Fruit fly (Drosophila melanogaster): ENCODE data around the gene glec.

Gene glec

dm6 chr3R:21838505-21838956 lies 17.5 kb downstream of the glec start (continued):
- TF ChIP-seq al (GFP tag; IDR thresholded peaks at IDR 0.05) (no peak), ranshi (GFP tag; IDR thresholded peaks at IDR 0.05) (0 out of 2 replicates have a peak, but pooled peaks have one; percentile 11), CG8765 (GFP tag; IDR thresholded peaks at IDR 0.05) (no peak), bbx (GFP tag; IDR thresholded peaks at IDR 0.05; ENCODE audit: partially characterized antibody) (no peak), chif (GFP tag; optimal IDR thresholded peaks at IDR 0.05) (peak; percentile 29 to 63), ewg (GFP tag; optimal IDR thresholded peaks at IDR 0.05) (peak; percentile 23), CG31441 (GFP tag; IDR thresholded peaks at IDR 0.05) (peak; percentile 56; the same call in 1 of the 2 replicates), lbe (GFP tag; optimal IDR thresholded peaks at IDR 0.05) (peak; percentile 24), Ets65A (GFP tag) (peak; percentile 73), H2.0 (GFP tag; IDR thresholded peaks at IDR 0.05) (no peak), CG32532 (GFP tag; IDR thresholded peaks at IDR 0.05) (no peak), twi (tag; optimal IDR thresholded peaks at IDR 0.05) (no peak), dmrt11E (tag; optimal IDR thresholded peaks at IDR 0.05) (peak; percentile 16), CG15269 (tag; optimal IDR thresholded peaks at IDR 0.05) (peak; percentile 36), Doc2 (GFP tag; IDR thresholded peaks at IDR 0.05) (no peak), H15 (GFP tag; IDR thresholded peaks at IDR 0.05) (no peak), CG16863 (GFP tag; optimal IDR thresholded peaks at IDR 0.05) (peak; percentile 18), bigmax (GFP tag; optimal IDR thresholded peaks at IDR 0.05) (no peak), bab2 (GFP tag; optimal IDR thresholded peaks at IDR 0.05) (no peak), fd3F (GFP tag; optimal IDR thresholded peaks at IDR 0.05) (no peak), wor (GFP tag; IDR thresholded peaks at IDR 0.05) (no peak), h (optimal IDR thresholded peaks at IDR 0.05) (no peak), gce (GFP tag; IDR thresholded peaks at IDR 0.05) (no peak), sisA (GFP tag; IDR thresholded peaks at IDR 0.05) (no peak; the same call in 1 of the 2 replicates), CG17829 (tag; optimal IDR thresholded peaks at IDR 0.05) (peak; percentile 24), wek (GFP tag; optimal IDR thresholded peaks at IDR 0.05) (no peak), CG1647 (GFP tag; optimal IDR thresholded peaks at IDR 0.05) (peak; percentile 7), eve (GFP tag; optimal IDR thresholded peaks at IDR 0.05) (peak in 1 of 2 experiments; percentile 83), CG11504 (tag; optimal IDR thresholded peaks at IDR 0.05) (peak; percentile 59)

dm6 chr3R:21837069-21837977 lies 18.7 kb downstream of the glec start:
- no peak for TF ChIP-seq insv (GFP tag; optimal IDR thresholded peaks at IDR 0.05)
- TF ChIP-seq unpg (GFP tag; optimal IDR thresholded peaks at IDR 0.05), result peak; percentile 45
- no peak for TF ChIP-seq ab (GFP tag; optimal IDR thresholded peaks at IDR 0.05)
- no peak for TF ChIP-seq gsb-n (tag; optimal IDR thresholded peaks at IDR 0.05)
- no peak for TF ChIP-seq trem (tag; optimal IDR thresholded peaks at IDR 0.05)
- no peak for TF ChIP-seq Nf-YA (GFP tag; IDR thresholded peaks at IDR 0.05)
- TF ChIP-seq gro (GFP tag; optimal IDR thresholded peaks at IDR 0.05), result no peak
- TF ChIP-seq Usf (GFP tag; optimal IDR thresholded peaks at IDR 0.05), result no peak
- peak; percentile 58; the same call in 2 of the 3 replicates for TF ChIP-seq Aef1 (GFP tag; IDR thresholded peaks at IDR 0.05)
- TF ChIP-seq HHEX (GFP tag; optimal IDR thresholded peaks at IDR 0.05), result peak; percentile 33
- no peak for TF ChIP-seq oc (tag; optimal IDR thresholded peaks at IDR 0.05)
- no peak for TF ChIP-seq CG4854 (GFP tag; optimal IDR thresholded peaks at IDR 0.05)
- peak; percentile 82 for TF ChIP-seq CG11504 (tag; optimal IDR thresholded peaks at IDR 0.05)
- no peak for TF ChIP-seq CG30020 (tag; optimal IDR thresholded peaks at IDR 0.05)
- TF ChIP-seq CG4730 (GFP tag; IDR thresholded peaks at IDR 0.05), result no peak
- peak; percentile 47 for TF ChIP-seq sisA (GFP tag; IDR thresholded peaks at IDR 0.05)
- no peak for TF ChIP-seq sqz (GFP tag; optimal IDR thresholded peaks at IDR 0.05)
- peak; percentile 24 for TF ChIP-seq CG4820 (GFP tag; optimal IDR thresholded peaks at IDR 0.05)
- no peak for TF ChIP-seq NfI (GFP tag; optimal IDR thresholded peaks at IDR 0.05)
- no peak for TF ChIP-seq CG34224 (GFP tag; IDR thresholded peaks at IDR 0.05; ENCODE audit: partially characterized antibody)
- peak; percentile 56 for TF ChIP-seq Adf1 (GFP tag; IDR thresholded peaks at IDR 0.05)
- TF ChIP-seq CG8924 (tag; optimal IDR thresholded peaks at IDR 0.05), result peak; percentile 34
- peak; percentile 25 for TF ChIP-seq CG10267 (tag; optimal IDR thresholded peaks at IDR 0.05)
